Worm (Caenorhabditis elegans): ENCODE data around the gene fbxb-77.
A peak's percentile ranks its signal among the peaks of the same experiment; 100 is the strongest.

The fbxb-77 gene

ce11 chrIV:4799114-4799513 is 43.2 kb upstream of the fbxb-77 start, which contains the start of gene eor-1 (continued):
- no peak for TF ChIP-seq D1046.2 (GFP tag; IDR thresholded peaks at IDR 0.05)
- no peak for TF ChIP-seq nhr-6 (tag; optimal IDR thresholded peaks at IDR 0.05)
- no peak for TF ChIP-seq skn-1 (tag; optimal IDR thresholded peaks at IDR 0.05)
- TF ChIP-seq hlh-11 (tag; optimal IDR thresholded peaks at IDR 0.05) = no peak
- TF ChIP-seq nhr-42 (GFP tag; IDR thresholded peaks at IDR 0.05) = no peak
- TF ChIP-seq F49E8.2 (tag; optimal IDR thresholded peaks at IDR 0.05; ENCODE audit: borderline replicate concordance) = no peak
- no peak for TF ChIP-seq daf-12 (tag; optimal IDR thresholded peaks at IDR 0.05)
- TF ChIP-seq vab-7 (GFP tag; IDR thresholded peaks at IDR 0.05) = no peak
- no peak for TF ChIP-seq ceh-32 (tag; optimal IDR thresholded peaks at IDR 0.05; ENCODE audit: poor library complexity)
- TF ChIP-seq mdt-29 (GFP tag; IDR thresholded peaks at IDR 0.05) = no peak
- peak; percentile 67 for TF ChIP-seq mes-2 (tag; optimal IDR thresholded peaks at IDR 0.05; ENCODE audit: poor library complexity, severe bottlenecking)
- no peak for TF ChIP-seq madf-5 (GFP tag; IDR thresholded peaks at IDR 0.05)
- no peak for TF ChIP-seq jun-1 (tag; optimal IDR thresholded peaks at IDR 0.05)
- no peak for TF ChIP-seq daf-16 (GFP tag; optimal IDR thresholded peaks at IDR 0.05)
- TF ChIP-seq daf-16 (tag; optimal IDR thresholded peaks at IDR 0.05) = peak; percentile 29
- TF ChIP-seq R02D3.7 (tag; optimal IDR thresholded peaks at IDR 0.05) = no peak
- TF ChIP-seq Y75B8A.6 (GFP tag; IDR thresholded peaks at IDR 0.05) = no peak
- peak; percentile 44 for TF ChIP-seq rbr-2 (tag; optimal IDR thresholded peaks at IDR 0.05)
- TF ChIP-seq lin-1 (GFP tag; IDR thresholded peaks at IDR 0.05) = no peak
- TF ChIP-seq egl-43 (GFP tag; IDR thresholded peaks at IDR 0.05) = no peak
- no peak for TF ChIP-seq nhr-41 (GFP tag; IDR thresholded peaks at IDR 0.05)
- no peak for TF ChIP-seq aha-1 (tag)
- TF ChIP-seq ama-1 (optimal IDR thresholded peaks at IDR 0.05) = peak; percentile 20
- no peak for TF ChIP-seq zfp-3 (GFP tag; conservative IDR thresholded peaks at IDR 0.05)
- no peak for TF ChIP-seq F10B5.3 (tag; optimal IDR thresholded peaks at IDR 0.05)
- no peak for TF ChIP-seq zip-2 (tag; optimal IDR thresholded peaks at IDR 0.05)
- no peak for TF ChIP-seq pha-4 (GFP tag; IDR thresholded peaks at IDR 0.05)
- no peak for TF ChIP-seq pha-4 (tag; optimal IDR thresholded peaks at IDR 0.05)
- no peak for TF ChIP-seq cey-2 (tag; optimal IDR thresholded peaks at IDR 0.05; ENCODE audit: borderline replicate concordance, insufficient read depth)
- no peak for TF ChIP-seq ctbp-1 (GFP tag; IDR thresholded peaks at IDR 0.05)
- no peak for TF ChIP-seq nhr-111 (GFP tag; optimal IDR thresholded peaks at IDR 0.05)
- TF ChIP-seq spr-3 (GFP tag; optimal IDR thresholded peaks at IDR 0.05) = no peak
- TF ChIP-seq dpl-1 (GFP tag; optimal IDR thresholded peaks at IDR 0.05) = peak; percentile 33
- TF ChIP-seq T26A8.4 (GFP tag; IDR thresholded peaks at IDR 0.05) = no peak
- no peak for TF ChIP-seq mxl-3 (GFP tag; optimal IDR thresholded peaks at IDR 0.05)
- TF ChIP-seq nhr-10 (tag; optimal IDR thresholded peaks at IDR 0.05) = no peak
- peak in 1 of 2 experiments; percentile 75 for TF ChIP-seq lsy-2 (tag; optimal IDR thresholded peaks at IDR 0.05)
- no peak for TF ChIP-seq ces-1 (GFP tag; optimal IDR thresholded peaks at IDR 0.05)
- TF ChIP-seq lin-39 (tag; optimal IDR thresholded peaks at IDR 0.05) = no peak
- no peak for TF ChIP-seq spr-1 (tag; optimal IDR thresholded peaks at IDR 0.05)
- TF ChIP-seq zag-1 (tag; optimal IDR thresholded peaks at IDR 0.05) = no peak
- no peak for TF ChIP-seq dmd-9 (GFP tag; IDR thresholded peaks at IDR 0.05)
- TF ChIP-seq zfp-2 (tag; optimal IDR thresholded peaks at IDR 0.05) = no peak
- TF ChIP-seq dmd-8 (GFP tag; IDR thresholded peaks at IDR 0.05) = no peak
- no peak for TF ChIP-seq aly-2 (tag; optimal IDR thresholded peaks at IDR 0.05)
- no peak for TF ChIP-seq lir-3 (tag; optimal IDR thresholded peaks at IDR 0.05)
- no peak for TF ChIP-seq mdl-1 (tag; optimal IDR thresholded peaks at IDR 0.05)
- peak; percentile 48 for TF ChIP-seq nhr-25 (tag; optimal IDR thresholded peaks at IDR 0.05; ENCODE audit: borderline replicate concordance, insufficient read depth)
- no peak for TF ChIP-seq lin-15B (tag; optimal IDR thresholded peaks at IDR 0.05)
- TF ChIP-seq ZK337.2 (GFP tag; IDR thresholded peaks at IDR 0.05) = no peak
- peak; percentile 53 for TF ChIP-seq nhr-77 (tag; optimal IDR thresholded peaks at IDR 0.05)
- TF ChIP-seq nhr-237 (tag; optimal IDR thresholded peaks at IDR 0.05) = no peak
- no peak for TF ChIP-seq hif-1 (tag; optimal IDR thresholded peaks at IDR 0.05)
